Worm (Caenorhabditis elegans): ENCODE measurements around the gene dcap-1.

DNA sequence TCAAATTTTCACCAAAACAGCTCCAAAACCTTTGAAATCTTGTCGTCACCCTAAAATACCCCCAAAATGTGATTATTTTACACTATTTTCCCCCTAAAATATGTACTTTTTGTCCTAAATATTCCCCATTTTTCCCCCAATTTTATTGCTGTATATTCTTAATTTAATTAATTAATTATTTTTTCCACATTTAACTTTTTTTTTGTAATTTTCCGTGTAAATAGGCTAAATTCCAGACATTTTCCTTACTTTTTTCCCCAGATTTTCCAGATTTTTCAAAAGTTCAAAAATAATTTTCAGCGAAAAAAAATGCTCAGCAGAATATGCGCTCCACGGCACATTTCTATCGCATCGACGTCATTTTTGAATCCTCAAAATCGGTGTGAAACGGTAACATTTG lies 42.6 kb upstream of the dcap-1 start, which contains the start of gene cox-18:
- no peak for TF ChIP-seq pes-1 (GFP tag; IDR thresholded peaks at IDR 0.05)
- no peak for TF ChIP-seq hnd-1 (tag; optimal IDR thresholded peaks at IDR 0.05)
- no peak for TF ChIP-seq B0310.2 (tag; optimal IDR thresholded peaks at IDR 0.05)
- TF ChIP-seq tra-4 (tag; optimal IDR thresholded peaks at IDR 0.05): no peak
- TF ChIP-seq tbx-11 (GFP tag; IDR thresholded peaks at IDR 0.05): no peak
- no peak for TF ChIP-seq flt-1 (GFP tag; IDR thresholded peaks at IDR 0.05)
- no peak for TF ChIP-seq ama-1 (optimal IDR thresholded peaks at IDR 0.05)
- TF ChIP-seq ceh-13 (GFP tag; optimal IDR thresholded peaks at IDR 0.05): no peak
- no peak for TF ChIP-seq ceh-36 (tag; optimal IDR thresholded peaks at IDR 0.05)
- TF ChIP-seq sea-1 (GFP tag; conservative IDR thresholded peaks at IDR 0.05): no peak
- no peak for TF ChIP-seq hmbx-1 (tag; optimal IDR thresholded peaks at IDR 0.05)
- TF ChIP-seq scrt-1 (GFP tag; IDR thresholded peaks at IDR 0.05): no peak
- no peak for TF ChIP-seq hmg-4 (GFP tag; optimal IDR thresholded peaks at IDR 0.05)

Data from whole organism, early embryonic.